Worm (Caenorhabditis elegans): ENCODE data around the gene ZK262.19.

ZK262.19 gene

ce11 chrV:18431450-18431849, 6.0 kb upstream of the ZK262.19 start, which contains the start of gene srw-82:
Gene srw-82, plus strand, starts transcription at chrV:18431750.
- TF ChIP-seq mml-1 (tag; optimal IDR thresholded peaks at IDR 0.05) (no peak), mdl-1 (tag; optimal IDR thresholded peaks at IDR 0.05) (no peak), nfya-1 (tag; optimal IDR thresholded peaks at IDR 0.05; ENCODE audit: insufficient read depth) (no peak), pqm-1 (tag; optimal IDR thresholded peaks at IDR 0.05) (no peak), R02D3.7 (tag; optimal IDR thresholded peaks at IDR 0.05) (no peak), tbx-2 (tag; optimal IDR thresholded peaks at IDR 0.05) (no peak), ceh-82 (tag; optimal IDR thresholded peaks at IDR 0.05) (no peak), eor-1 (tag; optimal IDR thresholded peaks at IDR 0.05) (no peak), nhr-76 (tag; optimal IDR thresholded peaks at IDR 0.05) (no peak), elt-1 (tag; optimal IDR thresholded peaks at IDR 0.05) (no peak), lsy-12 (tag; optimal IDR thresholded peaks at IDR 0.05) (no peak), ceh-16 (tag; optimal IDR thresholded peaks at IDR 0.05) (no peak), jun-1 (tag; optimal IDR thresholded peaks at IDR 0.05) (no peak), sea-2 (GFP tag; optimal IDR thresholded peaks at IDR 0.05) (no peak), fos-1 (tag; optimal IDR thresholded peaks at IDR 0.05) (no peak), elt-2 (tag; optimal IDR thresholded peaks at IDR 0.05) (no peak), snpc-4 (tag; optimal IDR thresholded peaks at IDR 0.05) (no peak), nhr-23 (tag; optimal IDR thresholded peaks at IDR 0.05) (no peak), nhr-43 (tag; optimal IDR thresholded peaks at IDR 0.05; ENCODE audit: poor library complexity, severe bottlenecking) (no peak), zag-1 (tag; optimal IDR thresholded peaks at IDR 0.05) (no peak)

ce11 chrV:18430826-18431225, 5.4 kb upstream of the ZK262.19 start:
- TF ChIP-seq pha-4 (tag; optimal IDR thresholded peaks at IDR 0.05) (no peak), lin-39 (tag; optimal IDR thresholded peaks at IDR 0.05) (no peak)

- no peak for TF ChIP-seq tbx-2 (tag; optimal IDR thresholded peaks at IDR 0.05)
- no peak for TF ChIP-seq R02D3.7 (tag; optimal IDR thresholded peaks at IDR 0.05)
- TF ChIP-seq fos-1 (tag; optimal IDR thresholded peaks at IDR 0.05): no peak
- no peak for TF ChIP-seq ceh-9 (tag; optimal IDR thresholded peaks at IDR 0.05)
Observed at ce11 chrV:18426280-18426679, 836 bp upstream of the ZK262.19 start, which contains the start of gene srw-83. Gene srw-83, plus strand, starts transcription at chrV:18426580.

ce11 chrV:18424471-18424870, 973 bp downstream of the ZK262.19 start, which contains the start of gene ZK262.4:
Gene ZK262.4, minus strand, starts transcription at chrV:18424571.
- TF ChIP-seq fkh-10 (GFP tag; optimal IDR thresholded peaks at IDR 0.05) (no peak), egl-5 (tag; optimal IDR thresholded peaks at IDR 0.05) (no peak)

ce11 chrV:18420797-18421196, 4.6 kb downstream of the ZK262.19 start, which contains the start of gene srj-26:
Gene srj-26, plus strand, starts transcription at chrV:18421097.
- no peak for TF ChIP-seq egl-5 (tag; optimal IDR thresholded peaks at IDR 0.05)
- no peak for TF ChIP-seq tbx-2 (tag; optimal IDR thresholded peaks at IDR 0.05)
- TF ChIP-seq lsy-12 (tag; optimal IDR thresholded peaks at IDR 0.05): no peak

- TF ChIP-seq pha-4 (tag; optimal IDR thresholded peaks at IDR 0.05) (peak; percentile 1), eor-1 (tag; optimal IDR thresholded peaks at IDR 0.05) (no peak)
Observed at ce11 chrV:18414051-18414450, 11.4 kb downstream of the ZK262.19 start, which contains the start of gene txt-8. Gene txt-8, plus strand, starts transcription at chrV:18414351.

- TF ChIP-seq nhr-76 (tag; optimal IDR thresholded peaks at IDR 0.05) (no peak), fkh-10 (GFP tag; optimal IDR thresholded peaks at IDR 0.05) (no peak), pha-4 (tag; optimal IDR thresholded peaks at IDR 0.05) (peak; percentile 9), ceh-9 (tag; optimal IDR thresholded peaks at IDR 0.05) (no peak), zag-1 (tag; optimal IDR thresholded peaks at IDR 0.05) (no peak), tbx-2 (tag; optimal IDR thresholded peaks at IDR 0.05) (no peak), lin-39 (tag; optimal IDR thresholded peaks at IDR 0.05) (no peak), aly-2 (tag; optimal IDR thresholded peaks at IDR 0.05) (no peak), elt-2 (tag; optimal IDR thresholded peaks at IDR 0.05) (no peak)
Observed at ce11 chrV:18412887-18413286, 12.6 kb downstream of the ZK262.19 start, which contains the start of gene ZK262.2. Gene ZK262.2, minus strand, starts transcription at chrV:18412987.

- no peak for TF ChIP-seq ama-1 (optimal IDR thresholded peaks at IDR 0.05)
- peak; percentile 14 for TF ChIP-seq elt-2 (tag; optimal IDR thresholded peaks at IDR 0.05)
Observed at ce11 chrV:18412351-18412750, 13.1 kb downstream of the ZK262.19 start.

All from whole organism, L3 larva.